Worm (Caenorhabditis elegans): Measurements from ENCODE around the gene Y116A8C.23.
"Not testable (repeated sequence)": the region's sequence is repeated elsewhere in the genome, so short reads cannot be mapped to it uniquely, and the experiment has no call there.

Gene Y116A8C.23

ce11 chrIV:17045691-17046090, 7.7 kb upstream of the Y116A8C.23 start, which contains the start of gene clec-195:
TSS of gene clec-195 (minus strand) at chrIV:17045791.
- TF ChIP-seq mab-9 (GFP tag; IDR thresholded peaks at IDR 0.05) (no peak), nhr-20 (tag; optimal IDR thresholded peaks at IDR 0.05) (no peak), ama-1 (optimal IDR thresholded peaks at IDR 0.05) (no peak), nhr-84 (tag; optimal IDR thresholded peaks at IDR 0.05) (no peak), mdl-1 (tag; optimal IDR thresholded peaks at IDR 0.05) (no peak), fkh-4 (tag; optimal IDR thresholded peaks at IDR 0.05; ENCODE audit: borderline replicate concordance) (no peak), hpl-2 (GFP tag; optimal IDR thresholded peaks at IDR 0.05) (no peak), C16A3.4 (tag; optimal IDR thresholded peaks at IDR 0.05) (no peak), rnt-1 (tag; optimal IDR thresholded peaks at IDR 0.05) (no peak), nhr-237 (tag; optimal IDR thresholded peaks at IDR 0.05) (no peak)

- TF ChIP-seq mab-9 (GFP tag; IDR thresholded peaks at IDR 0.05): no peak
- no peak for TF ChIP-seq nhr-71 (tag; optimal IDR thresholded peaks at IDR 0.05)
- no peak for TF ChIP-seq ets-5 (GFP tag; IDR thresholded peaks at IDR 0.05)
- TF ChIP-seq lin-15B (tag; optimal IDR thresholded peaks at IDR 0.05): no peak
- no peak for TF ChIP-seq pax-3 (tag; optimal IDR thresholded peaks at IDR 0.05)
- no peak for TF ChIP-seq nhr-90 (tag; optimal IDR thresholded peaks at IDR 0.05; ENCODE audit: poor library complexity)
- TF ChIP-seq nhr-85 (tag): no peak
- no peak for TF ChIP-seq nhr-28 (tag; optimal IDR thresholded peaks at IDR 0.05)
- no peak for TF ChIP-seq nhr-237 (tag; optimal IDR thresholded peaks at IDR 0.05)
- TF ChIP-seq lin-35 (GFP tag; optimal IDR thresholded peaks at IDR 0.05): no peak
- no peak for TF ChIP-seq mep-1 (tag; optimal IDR thresholded peaks at IDR 0.05)
Observed at ce11 chrIV:17048257-17048656, 5.1 kb upstream of the Y116A8C.23 start, which contains the start of gene athp-3. TSS of gene athp-3 (minus strand) at chrIV:17048357.

ce11 chrIV:17058036-17058435, 4.7 kb downstream of the Y116A8C.23 start, which contains the start of gene Y116A8C.44:
TSS of gene Y116A8C.44 (minus strand) at chrIV:17058136.
- TF ChIP-seq pax-3 (tag; optimal IDR thresholded peaks at IDR 0.05): no peak
- no peak for TF ChIP-seq nhr-12 (tag; optimal IDR thresholded peaks at IDR 0.05)
- no peak for TF ChIP-seq efl-1 (optimal IDR thresholded peaks at IDR 0.05)
- peak in 1 of 2 experiments; percentile 52 for TF ChIP-seq efl-1 (GFP tag; optimal IDR thresholded peaks at IDR 0.05 in 1 of 2)
- no peak for TF ChIP-seq unc-130 (tag; optimal IDR thresholded peaks at IDR 0.05)
- TF ChIP-seq nhr-84 (tag; optimal IDR thresholded peaks at IDR 0.05): no peak
- no peak for TF ChIP-seq mep-1 (tag; optimal IDR thresholded peaks at IDR 0.05)
- no peak for TF ChIP-seq nhr-76 (tag; optimal IDR thresholded peaks at IDR 0.05)

ce11 chrIV:17063700-17064099, 10.3 kb downstream of the Y116A8C.23 start, which contains the start of gene Y116A8C.467:
TSS of gene Y116A8C.467 (minus strand) at chrIV:17063800.
- not testable (repeated sequence) for TF ChIP-seq lin-14 (GFP tag; optimal IDR thresholded peaks at IDR 0.05); nhr-84 (tag; optimal IDR thresholded peaks at IDR 0.05); lin-15B (tag; optimal IDR thresholded peaks at IDR 0.05)

- not testable (repeated sequence) for TF ChIP-seq fos-1, xbp-1, zag-1 (tag; optimal IDR thresholded peaks at IDR 0.05)
Observed at ce11 chrIV:17064937-17065336, 11.6 kb downstream of the Y116A8C.23 start, which contains the start of gene Y116A8C.465. TSS of gene Y116A8C.465 (plus strand) at chrIV:17065237.

ce11 chrIV:17070791-17071190, 17.4 kb downstream of the Y116A8C.23 start, which contains the start of gene Y116A8C.24:
TSS of gene Y116A8C.24 (minus strand) at chrIV:17070891.
- TF ChIP-seq C34B4.2, tbx-2, lsy-2 (tag; optimal IDR thresholded peaks at IDR 0.05): not testable (repeated sequence)

- no peak for TF ChIP-seq unc-130 (tag; optimal IDR thresholded peaks at IDR 0.05)
- TF ChIP-seq isw-1 (GFP tag; IDR thresholded peaks at IDR 0.05): no peak
- TF ChIP-seq ztf-11 (tag; optimal IDR thresholded peaks at IDR 0.05): no peak
- no peak for TF ChIP-seq nhr-76 (tag; optimal IDR thresholded peaks at IDR 0.05)
- no peak for TF ChIP-seq snu-23 (GFP tag; optimal IDR thresholded peaks at IDR 0.05)
- no peak for TF ChIP-seq tlp-1 (tag; optimal IDR thresholded peaks at IDR 0.05)
- no peak for TF ChIP-seq unc-62 (GFP tag; optimal IDR thresholded peaks at IDR 0.05)
- no peak for TF ChIP-seq egl-13 (tag; optimal IDR thresholded peaks at IDR 0.05)
- no peak for TF ChIP-seq mep-1 (tag; optimal IDR thresholded peaks at IDR 0.05)
- no peak for TF ChIP-seq lir-3 (tag; optimal IDR thresholded peaks at IDR 0.05; ENCODE audit: poor library complexity)
- no peak for TF ChIP-seq ceh-90 (tag; optimal IDR thresholded peaks at IDR 0.05)
- no peak for TF ChIP-seq nhr-85 (tag)
- no peak for TF ChIP-seq nhr-77 (tag; optimal IDR thresholded peaks at IDR 0.05)
- TF ChIP-seq sox-4 (tag; optimal IDR thresholded peaks at IDR 0.05): no peak
- no peak for TF ChIP-seq lin-35 (GFP tag; optimal IDR thresholded peaks at IDR 0.05)
- TF ChIP-seq ets-5 (GFP tag; IDR thresholded peaks at IDR 0.05): no peak
Observed at ce11 chrIV:17078649-17079048, 25.3 kb downstream of the Y116A8C.23 start, which contains the start of gene Y116A8C.25. TSS of gene Y116A8C.25 (minus strand) at chrIV:17078749.

All from whole organism, L1 larva.